Worm (Caenorhabditis elegans): ENCODE results near the gene mpst-1.

Gene mpst-1

ce11 chrV:11782809-11783440, 43.9 kb downstream of the mpst-1 start, which contains the start of gene F55A11.11 (continued):
- TF ChIP-seq attf-3 (GFP tag; conservative IDR thresholded peaks at IDR 0.05) = peak; percentile 75
- peak; percentile 84 for TF ChIP-seq mes-4 (tag; optimal IDR thresholded peaks at IDR 0.05)
- TF ChIP-seq Y67H2A.10 (GFP tag; conservative IDR thresholded peaks at IDR 0.05) = 0 out of 2 replicates have a peak, but pooled peaks have one; percentile 56
- peak; percentile 59; the same call in 1 of the 2 replicates for TF ChIP-seq bed-2 (GFP tag; IDR thresholded peaks at IDR 0.05)
- TF ChIP-seq ceh-100 (GFP tag; IDR thresholded peaks at IDR 0.05) = peak; percentile 76

ce11 chrV:11779810-11780209, 47.1 kb downstream of the mpst-1 start:
- TF ChIP-seq ztf-6 (GFP tag; IDR thresholded peaks at IDR 0.05) = no peak
- no peak for TF ChIP-seq snpc-4 (GFP tag; optimal IDR thresholded peaks at IDR 0.05)
- no peak for TF ChIP-seq snpc-4 (tag; optimal IDR thresholded peaks at IDR 0.05)
- no peak for TF ChIP-seq nhr-27 (tag; optimal IDR thresholded peaks at IDR 0.05)
- TF ChIP-seq ztf-3 (GFP tag; optimal IDR thresholded peaks at IDR 0.05) = no peak
- no peak for TF ChIP-seq C06A6.2 (GFP tag; conservative IDR thresholded peaks at IDR 0.05)
- no peak for TF ChIP-seq nhr-120 (GFP tag; IDR thresholded peaks at IDR 0.05)
- TF ChIP-seq ceh-27 (GFP tag; optimal IDR thresholded peaks at IDR 0.05) = no peak
- no peak for TF ChIP-seq ztf-18 (tag; optimal IDR thresholded peaks at IDR 0.05)
- TF ChIP-seq egrh-3 (GFP tag; IDR thresholded peaks at IDR 0.05) = no peak
- TF ChIP-seq ama-1 (optimal IDR thresholded peaks at IDR 0.05) = no peak
- TF ChIP-seq ama-1 (GFP tag; optimal IDR thresholded peaks at IDR 0.05) = no peak
- TF ChIP-seq F22D6.2 (tag; optimal IDR thresholded peaks at IDR 0.05) = no peak
- TF ChIP-seq ceh-58 (GFP tag; IDR thresholded peaks at IDR 0.05) = no peak
- TF ChIP-seq mcd-1 (GFP tag; IDR thresholded peaks at IDR 0.05) = no peak
- TF ChIP-seq nhr-90 (tag; optimal IDR thresholded peaks at IDR 0.05) = no peak
- TF ChIP-seq F57A8.1 (GFP tag; optimal IDR thresholded peaks at IDR 0.05) = no peak
- TF ChIP-seq ceh-91 (GFP tag; IDR thresholded peaks at IDR 0.05) = no peak
- TF ChIP-seq attf-5 (GFP tag; optimal IDR thresholded peaks at IDR 0.05) = no peak
- TF ChIP-seq egl-18 (GFP tag; IDR thresholded peaks at IDR 0.05) = no peak

ce11 chrV:11779310-11779709, 47.6 kb downstream of the mpst-1 start:
- TF ChIP-seq Y67H2A.10 (GFP tag; conservative IDR thresholded peaks at IDR 0.05) (no peak), zim-3 (tag; optimal IDR thresholded peaks at IDR 0.05) (no peak), gei-17 (GFP tag; optimal IDR thresholded peaks at IDR 0.05) (no peak), B0261.1 (tag; optimal IDR thresholded peaks at IDR 0.05) (no peak), dox-1 (GFP tag; IDR thresholded peaks at IDR 0.05) (no peak), ztf-18 (tag; optimal IDR thresholded peaks at IDR 0.05) (no peak), aptf-3 (GFP tag; IDR thresholded peaks at IDR 0.05) (no peak), ztf-3 (GFP tag; optimal IDR thresholded peaks at IDR 0.05) (no peak), cebp-2 (GFP tag; IDR thresholded peaks at IDR 0.05) (no peak), F52B5.7 (tag; optimal IDR thresholded peaks at IDR 0.05) (no peak), B0336.3 (GFP tag; IDR thresholded peaks at IDR 0.05) (no peak), T07F8.4 (tag; optimal IDR thresholded peaks at IDR 0.05) (no peak), ekl-4 (GFP tag; IDR thresholded peaks at IDR 0.05) (no peak), hrde-1 (tag; optimal IDR thresholded peaks at IDR 0.05; ENCODE audit: borderline replicate concordance) (no peak), lsl-1 (GFP tag; optimal IDR thresholded peaks at IDR 0.05) (no peak), let-526 (GFP tag; IDR thresholded peaks at IDR 0.05) (no peak), him-1 (tag; optimal IDR thresholded peaks at IDR 0.05) (no peak), ceh-91 (GFP tag; IDR thresholded peaks at IDR 0.05) (no peak), D2030.7 (GFP tag; IDR thresholded peaks at IDR 0.05) (no peak)

Data from whole organism, young adult.